Worm (Caenorhabditis elegans) whole organism, L1 larva: ENCODE measurements around the gene R10E4.9.

Source experiments
- C34B4.2 ChIP-seq: sonication (generic microtip); optimal IDR thresholded peaks from 2 replicates; lab custom pipeline; 2017; ENCODE audit warnings: mild to moderate bottlenecking, missing genetic modification characterization, missing compliant biosample characterization
- F16B12.6 ChIP-seq: fragments of 150-350 bp; optimal IDR thresholded peaks from 2 replicates; lab custom pipeline; 2014; ENCODE audit warnings: missing biosample characterization, missing genetic modification characterization
- aha-1 ChIP-seq: fragments of 150-350 bp; optimal IDR thresholded peaks from 2 replicates; lab custom pipeline; 2014; ENCODE audit warnings: missing biosample characterization, missing genetic modification characterization
- alr-1 ChIP-seq: fragments of 200-800 bp; sonication (Bioruptor generic); optimal IDR thresholded peaks from 2 replicates; lab custom pipeline; 2018; ENCODE audit warnings: borderline replicate concordance, mild to moderate bottlenecking, missing genetic modification characterization, missing compliant biosample characterization
- aly-2 ChIP-seq: fragments of 150-350 bp; optimal IDR thresholded peaks from 2 replicates; lab custom pipeline; 2014; ENCODE audit warnings: missing biosample characterization, missing genetic modification characterization
- ama-1 ChIP-seq: fragments of 150-350 bp; optimal IDR thresholded peaks from 2 replicates; lab custom pipeline; 2014
- blmp-1 ChIP-seq: fragments of 150-350 bp; optimal IDR thresholded peaks from 2 replicates; lab custom pipeline; 2014; ENCODE audit warnings: missing biosample characterization, missing genetic modification characterization
- ceh-82 ChIP-seq, 3 experiments: fragments of 150-350 bp in 1 of 3; sonication (generic microtip) in 2 of 3; optimal IDR thresholded peaks; 2 replicates each; lab custom pipeline; 2014 to 2017; ENCODE audit warnings: missing biosample characterization in 3 of 3, missing genetic modification characterization in 3 of 3
- ceh-90 ChIP-seq: sonication (generic microtip); optimal IDR thresholded peaks from 2 replicates; lab custom pipeline; 2016; ENCODE audit warnings: missing genetic modification characterization, missing compliant biosample characterization
- ces-1 ChIP-seq: fragments of 150-350 bp; optimal IDR thresholded peaks from 2 replicates; lab custom pipeline; 2014; ENCODE audit warnings: missing biosample characterization, missing genetic modification reagents, missing genetic modification characterization
- dpl-1 ChIP-seq, 3 experiments: fragments of 150-350 bp in 2 of 3; sonication (generic microtip) in 1 of 3; optimal IDR thresholded peaks; 2 replicates each; lab custom pipeline; 2014 to 2017; ENCODE audit warnings: missing biosample characterization in 3 of 3, missing genetic modification characterization in 3 of 3, missing genetic modification reagents in 3 of 3
- dsc-1 ChIP-seq: sonication (generic microtip); optimal IDR thresholded peaks from 2 replicates; lab custom pipeline; 2016; ENCODE audit warnings: mild to moderate bottlenecking, missing genetic modification characterization, missing compliant biosample characterization
- efl-1 ChIP-seq, 4 experiments: fragments of 150-350 bp; optimal IDR thresholded peaks in 3 of 4; peaks in 1 of 4; 1 replicate in 1 of 4; 2 replicates in 3 of 4; lab custom pipeline; 2014; ENCODE audit warnings: missing biosample characterization in 2 of 4, missing genetic modification characterization in 2 of 4, missing genetic modification reagents in 2 of 4
- efl-3 ChIP-seq: fragments of 200-800 bp; sonication (Bioruptor generic); optimal IDR thresholded peaks from 2 replicates; lab custom pipeline; 2018; ENCODE audit warnings: mild to moderate bottlenecking, missing genetic modification characterization, missing compliant biosample characterization
- egl-13 ChIP-seq: sonication (generic microtip); optimal IDR thresholded peaks from 2 replicates; lab custom pipeline; 2016; ENCODE audit warnings: missing genotype, missing genetic modification reagents, missing genetic modification characterization, missing compliant biosample characterization
- egl-27 ChIP-seq, 2 experiments: fragments of 150-350 bp in 1 of 2; sonication (generic microtip); optimal IDR thresholded peaks; 3 replicates each; lab custom pipeline; 2017 to 2018; ENCODE audit warnings: missing biosample characterization in 2 of 2, missing genetic modification characterization in 2 of 2, missing genetic modification reagents in 2 of 2
- elt-2 ChIP-seq: sonication (generic microtip); optimal IDR thresholded peaks from 2 replicates; lab custom pipeline; 2016; ENCODE audit warnings: missing genetic modification characterization, mild to moderate bottlenecking, inconsistent platforms, missing compliant biosample characterization, missing genetic modification reagents
- ets-5 ChIP-seq: fragments of 200-800 bp; sonication (Bioruptor generic); IDR thresholded peaks from 2 replicates; pipeline ENCODE4 v1.3.6; 2022; ENCODE audit warnings: missing genetic modification characterization, missing compliant biosample characterization
- fkh-10 ChIP-seq: sonication (generic microtip); optimal IDR thresholded peaks from 2 replicates; lab custom pipeline; 2017; ENCODE audit warnings: missing biosample characterization, missing genetic modification reagents, missing genetic modification characterization
- fkh-4 ChIP-seq: sonication (generic microtip); optimal IDR thresholded peaks from 2 replicates; lab custom pipeline; 2016; ENCODE audit warnings: missing compliant biosample characterization, missing genetic modification characterization, borderline replicate concordance
- fkh-8 ChIP-seq: sonication (generic microtip); optimal IDR thresholded peaks from 2 replicates; lab custom pipeline; 2016; ENCODE audit warnings: mild to moderate bottlenecking, missing genetic modification characterization, missing compliant biosample characterization
- fos-1 ChIP-seq: fragments of 150-350 bp; optimal IDR thresholded peaks from 2 replicates; lab custom pipeline; 2014; ENCODE audit warnings: missing biosample characterization, missing genetic modification characterization
- hlh-17 ChIP-seq: fragments of 200-800 bp; sonication (Bioruptor generic); optimal IDR thresholded peaks from 2 replicates; lab custom pipeline; 2018; ENCODE audit warnings: missing genetic modification characterization, mild to moderate bottlenecking, missing compliant biosample characterization, moderate library complexity, borderline replicate concordance
- hlh-4 ChIP-seq: sonication (generic microtip); optimal IDR thresholded peaks from 2 replicates; lab custom pipeline; 2016; ENCODE audit warnings: mild to moderate bottlenecking, missing genetic modification characterization, missing compliant biosample characterization
- hpl-2 ChIP-seq: fragments of 150-350 bp; optimal IDR thresholded peaks from 2 replicates; lab custom pipeline; 2014; ENCODE audit warnings: missing biosample characterization, missing genetic modification reagents, missing genetic modification characterization
- irx-1 ChIP-seq: sonication (generic microtip); optimal IDR thresholded peaks from 2 replicates; lab custom pipeline; 2016; ENCODE audit warnings: missing genetic modification characterization, missing compliant biosample characterization
- isw-1 ChIP-seq: fragments of 200-800 bp; sonication (Bioruptor generic); IDR thresholded peaks from 2 replicates; pipeline ENCODE4 v1.3.6; 2022; ENCODE audit warnings: missing genetic modification characterization, missing compliant biosample characterization
- lin-15B ChIP-seq: fragments of 150-350 bp; sonication (generic microtip); optimal IDR thresholded peaks from 3 replicates; lab custom pipeline; 2014; ENCODE audit warnings: missing biosample characterization, missing genetic modification characterization
- lin-35 ChIP-seq, 2 experiments: fragments of 150-350 bp; optimal IDR thresholded peaks; 2 replicates each; lab custom pipeline; 2014; ENCODE audit warnings: missing biosample characterization in 2 of 2, missing genetic modification characterization in 2 of 2, missing genetic modification reagents in 2 of 2
- lin-39 ChIP-seq: fragments of 150-350 bp; optimal IDR thresholded peaks from 2 replicates; lab custom pipeline; 2014; ENCODE audit warnings: missing biosample characterization, missing genetic modification reagents, missing genetic modification characterization
- mab-9 ChIP-seq: fragments of 200-800 bp; sonication (Bioruptor generic); IDR thresholded peaks from 2 replicates; pipeline ENCODE4 v1.3.6; 2022; ENCODE audit warnings: missing genetic modification reagents, missing genetic modification characterization, missing compliant biosample characterization
- mep-1 ChIP-seq: fragments of 150-350 bp; optimal IDR thresholded peaks from 2 replicates; lab custom pipeline; 2014; ENCODE audit warnings: missing biosample characterization, missing genetic modification characterization
- nhr-20 ChIP-seq: sonication (generic microtip); optimal IDR thresholded peaks from 2 replicates; lab custom pipeline; 2016; ENCODE audit warnings: mild to moderate bottlenecking, missing genetic modification characterization, missing compliant biosample characterization
- nhr-28 ChIP-seq: fragments of 150-350 bp; optimal IDR thresholded peaks from 2 replicates; lab custom pipeline; 2014; ENCODE audit warnings: missing biosample characterization, missing genetic modification characterization
- nhr-71 ChIP-seq: sonication (generic microtip); optimal IDR thresholded peaks from 2 replicates; lab custom pipeline; 2016; ENCODE audit warnings: mild to moderate bottlenecking, missing genetic modification characterization, moderate library complexity, missing compliant biosample characterization
- nhr-76 ChIP-seq: sonication (generic microtip); optimal IDR thresholded peaks from 2 replicates; lab custom pipeline; 2017; ENCODE audit warnings: missing biosample characterization, missing genetic modification characterization
- nhr-85 ChIP-seq: sonication (generic microtip); peaks from one replicate; lab custom pipeline; 2016; ENCODE audit warnings: missing genetic modification characterization, inconsistent platforms, missing compliant biosample characterization
- nhr-90 ChIP-seq: sonication (generic microtip); optimal IDR thresholded peaks from 2 replicates; lab custom pipeline; 2016; ENCODE audit warnings: mild to moderate bottlenecking, missing genetic modification characterization, missing compliant biosample characterization; ENCODE audit not compliant: poor library complexity
- pag-3 ChIP-seq: sonication (generic microtip); optimal IDR thresholded peaks from 2 replicates; lab custom pipeline; 2017; ENCODE audit warnings: missing genetic modification characterization, mild to moderate bottlenecking, missing compliant biosample characterization, antibody characterized with exemption, borderline replicate concordance; ENCODE audit not compliant: insufficient read depth
- pax-3 ChIP-seq: fragments of 200-800 bp; sonication (Bioruptor generic); optimal IDR thresholded peaks from 2 replicates; lab custom pipeline; 2018; ENCODE audit warnings: mild to moderate bottlenecking, missing genetic modification characterization, moderate library complexity, missing compliant biosample characterization
- pqm-1 ChIP-seq: sonication (generic microtip); optimal IDR thresholded peaks from 3 replicates; lab custom pipeline; 2017; ENCODE audit warnings: missing biosample characterization, missing genetic modification characterization
- rnt-1 ChIP-seq: sonication (generic microtip); optimal IDR thresholded peaks from 2 replicates; lab custom pipeline; 2016; ENCODE audit warnings: mild to moderate bottlenecking, missing genetic modification characterization, moderate library complexity, missing compliant biosample characterization
- snu-23 ChIP-seq: sonication (generic microtip); optimal IDR thresholded peaks from 2 replicates; lab custom pipeline; 2016; ENCODE audit warnings: missing genetic modification characterization, missing compliant biosample characterization
- sox-4 ChIP-seq: sonication (generic microtip); optimal IDR thresholded peaks from 2 replicates; lab custom pipeline; 2016; ENCODE audit warnings: missing genetic modification characterization, missing compliant biosample characterization
- sup-37 ChIP-seq: fragments of 200-800 bp; sonication (Bioruptor generic); optimal IDR thresholded peaks from 2 replicates; lab custom pipeline; 2018; ENCODE audit warnings: mild to moderate bottlenecking, missing genetic modification characterization, missing compliant biosample characterization
- swsn-7 ChIP-seq: sonication (generic microtip); optimal IDR thresholded peaks from 2 replicates; lab custom pipeline; 2016; ENCODE audit warnings: missing genetic modification characterization, missing compliant biosample characterization
- tbx-2 ChIP-seq: sonication (generic microtip); optimal IDR thresholded peaks from 2 replicates; lab custom pipeline; 2016; ENCODE audit warnings: missing genetic modification characterization, missing compliant biosample characterization
- unc-130 ChIP-seq: fragments of 150-350 bp; optimal IDR thresholded peaks from 2 replicates; lab custom pipeline; 2017; ENCODE audit warnings: missing biosample characterization, missing genetic modification characterization, inconsistent platforms
- unc-30 ChIP-seq: sonication (generic microtip); optimal IDR thresholded peaks from 2 replicates; lab custom pipeline; 2017; ENCODE audit warnings: missing biosample characterization, missing genetic modification characterization
- vab-15 ChIP-seq: sonication (generic microtip); optimal IDR thresholded peaks from 2 replicates; lab custom pipeline; 2017; ENCODE audit warnings: missing genotype, mild to moderate bottlenecking, missing genetic modification characterization, missing compliant biosample characterization
- zag-1 ChIP-seq: fragments of 150-350 bp; optimal IDR thresholded peaks from 2 replicates; lab custom pipeline; 2014; ENCODE audit warnings: missing biosample characterization, missing genetic modification characterization

R10E4.9 gene

ce11 chrIII:4323859-4324258 is 21.7 kb upstream of the R10E4.9 start, which contains the start of gene H38K22.9:
H38K22.9 (plus strand) TSS chrIII:4324159.
- TF ChIP-seq nhr-85 (peak; percentile 25), efl-1 (optimal IDR thresholded peaks at IDR 0.05; lab: Kevin White, UChicago) (no peak), efl-1 (GFP tag; optimal IDR thresholded peaks at IDR 0.05 in 1 of 2; lab: Kevin White, UChicago) (peak in 1 of 2 experiments; percentile 63), hlh-4 (tag; lab: Kevin White, UChicago) (no peak), egl-27 (tag; optimal IDR thresholded peaks at IDR 0.05; lab: Kevin White, UChicago) (no peak), irx-1 (tag; lab: Kevin White, UChicago) (no peak)

ce11 chrIII:4323120-4323519 is 20.9 kb upstream of the R10E4.9 start:
- no peak for TF ChIP-seq pax-3 (tag; lab: Kevin White, UChicago)
- TF ChIP-seq mab-9 (GFP tag; lab: Robert Waterston, UW), result no peak
- TF ChIP-seq hlh-17, result no peak
- TF ChIP-seq nhr-20 (tag; lab: Kevin White, UChicago), result peak; percentile 13
- TF ChIP-seq sox-4 (tag; lab: Kevin White, UChicago), result no peak
- TF ChIP-seq ceh-82 (tag; optimal IDR thresholded peaks at IDR 0.05; lab: Kevin White, UChicago), result peak; percentile 11 to 40 (median 37)
- no peak for TF ChIP-seq pag-3
- TF ChIP-seq nhr-85, result no peak
- TF ChIP-seq pqm-1 (tag; lab: Kevin White, UChicago), result no peak
- TF ChIP-seq aha-1 (tag; lab: Kevin White, UChicago), result no peak
- peak; percentile 63 for TF ChIP-seq nhr-71 (tag; lab: Kevin White, UChicago)
- peak; percentile 40 for TF ChIP-seq swsn-7 (tag; lab: Kevin White, UChicago)
- TF ChIP-seq ama-1 (lab: Kevin White, UChicago), result no peak
- no peak for TF ChIP-seq egl-13
- TF ChIP-seq ceh-90, result no peak
- TF ChIP-seq unc-30 (tag; lab: Kevin White, UChicago), result no peak
- TF ChIP-seq zag-1 (tag; lab: Kevin White, UChicago), result no peak
- TF ChIP-seq irx-1 (tag; lab: Kevin White, UChicago), result no peak
- TF ChIP-seq fkh-4 (tag; lab: Kevin White, UChicago), result no peak
- TF ChIP-seq fkh-10 (GFP tag; lab: Kevin White, UChicago), result no peak
- TF ChIP-seq dpl-1 (GFP tag; optimal IDR thresholded peaks at IDR 0.05; lab: Kevin White, UChicago), result peak in 2 of 3 experiments; percentile 5 to 37
- TF ChIP-seq snu-23, result peak; percentile 31
- TF ChIP-seq nhr-76 (tag; lab: Kevin White, UChicago), result no peak
- TF ChIP-seq nhr-28 (tag; lab: Kevin White, UChicago), result no peak
- TF ChIP-seq rnt-1 (tag; lab: Kevin White, UChicago), result peak; percentile 60
- TF ChIP-seq hpl-2 (GFP tag; lab: Kevin White, UChicago), result no peak
- TF ChIP-seq dsc-1 (tag; lab: Kevin White, UChicago), result peak; percentile 61
- peak; percentile 48 for TF ChIP-seq mep-1 (tag; lab: Kevin White, UChicago)
- TF ChIP-seq unc-130, result no peak
- no peak for TF ChIP-seq aly-2 (tag; lab: Kevin White, UChicago)
- no peak for TF ChIP-seq ces-1 (GFP tag; lab: Kevin White, UChicago)
- peak; percentile 55 for TF ChIP-seq tbx-2
- peak; percentile 2 for TF ChIP-seq F16B12.6 (tag; lab: Kevin White, UChicago)
- TF ChIP-seq vab-15, result no peak
- TF ChIP-seq nhr-90 (tag; lab: Kevin White, UChicago), result no peak
- no peak for TF ChIP-seq alr-1 (tag; lab: Kevin White, UChicago)
- no peak for TF ChIP-seq C34B4.2 (tag; lab: Kevin White, UChicago)
- TF ChIP-seq lin-15B (tag; lab: Kevin White, UChicago), result no peak
- no peak for TF ChIP-seq fos-1 (tag; lab: Kevin White, UChicago)
- peak; percentile 36 for TF ChIP-seq fkh-8 (tag; lab: Kevin White, UChicago)
- peak in 1 of 2 experiments; percentile 37 for TF ChIP-seq lin-35 (GFP tag; optimal IDR thresholded peaks at IDR 0.05; lab: Kevin White, UChicago)
- TF ChIP-seq elt-2 (tag; lab: Kevin White, UChicago), result no peak
- TF ChIP-seq blmp-1, result no peak
- TF ChIP-seq ets-5 (GFP tag; lab: Robert Waterston, UW), result no peak
- TF ChIP-seq efl-3 (GFP tag; lab: Kevin White, UChicago), result no peak
- TF ChIP-seq lin-39 (tag; lab: Kevin White, UChicago), result no peak
- no peak for TF ChIP-seq sup-37 (GFP tag; lab: Kevin White, UChicago)
- TF ChIP-seq isw-1 (GFP tag; lab: Robert Waterston, UW), result no peak
